Fruit fly (Drosophila melanogaster): ENCODE data around the gene AGO3.
A peak's percentile ranks its signal among the peaks of the same experiment; 100 is the strongest.

The AGO3 gene

DNA sequence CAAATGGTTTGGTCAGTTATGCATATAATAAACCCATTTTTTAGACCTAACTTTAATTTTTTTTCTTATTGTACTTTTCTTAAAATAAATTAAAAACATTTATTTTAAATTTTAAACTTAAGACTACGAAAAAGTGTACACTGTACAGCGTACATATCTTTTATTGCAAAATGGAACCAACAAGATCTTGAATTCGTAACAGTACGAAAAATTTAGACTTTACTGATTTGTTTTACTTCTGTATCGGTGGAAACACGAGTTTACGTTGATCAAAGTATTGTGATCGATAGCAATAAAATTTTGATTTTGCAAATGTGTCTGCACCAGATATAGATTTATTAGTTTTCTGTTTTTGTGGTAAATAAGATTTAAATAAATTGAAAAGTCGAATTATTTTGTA is at the start of gene AGO3:
Gene AGO3 (plus strand): TSS at position 301 of the 400 bp plus-strand sequence.
- TF ChIP-seq dsx (GFP tag; optimal IDR thresholded peaks at IDR 0.05; ENCODE audit: poor library complexity, severe bottlenecking) (no peak), Eip78C (GFP tag) (no peak), CG16779 (tag; optimal IDR thresholded peaks at IDR 0.05) (no peak), svp (GFP tag) (no peak), achi (GFP tag; optimal IDR thresholded peaks at IDR 0.05) (no peak), CG6792 (GFP tag; optimal IDR thresholded peaks at IDR 0.05) (no peak)

DNA sequence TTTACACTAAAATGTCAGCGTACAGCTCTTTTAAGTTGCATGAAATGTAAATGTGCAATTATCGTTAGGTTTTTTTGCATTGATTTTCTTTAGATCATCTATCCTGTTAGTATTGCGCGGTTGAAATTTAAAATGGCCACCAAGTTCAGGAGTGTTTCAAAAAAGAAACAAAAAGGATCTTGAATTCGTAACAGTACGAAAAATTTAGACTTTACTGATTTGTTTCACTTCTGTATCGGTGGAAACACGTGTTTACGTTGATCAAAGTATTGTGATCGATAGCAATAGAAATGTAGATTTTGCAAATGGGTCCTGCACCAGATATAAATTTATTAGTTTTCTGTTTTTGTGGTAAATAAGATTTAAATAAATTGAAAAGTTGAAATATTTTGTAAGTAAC is 1.3 kb downstream of the AGO3 start:
- no peak for TF ChIP-seq Eip78C (GFP tag)
- TF ChIP-seq Blimp-1 (GFP tag; optimal IDR thresholded peaks at IDR 0.05): no peak
- TF ChIP-seq fd85E (GFP tag; optimal IDR thresholded peaks at IDR 0.05): no peak
- TF ChIP-seq OdsH (GFP tag; optimal IDR thresholded peaks at IDR 0.05): no peak
- TF ChIP-seq fkh (GFP tag; optimal IDR thresholded peaks at IDR 0.05): no peak
- no peak for TF ChIP-seq CG6276 (GFP tag; optimal IDR thresholded peaks at IDR 0.05)
- TF ChIP-seq lz (GFP tag; optimal IDR thresholded peaks at IDR 0.05): no peak
- TF ChIP-seq CG10669 (GFP tag; optimal IDR thresholded peaks at IDR 0.05): no peak
- TF ChIP-seq CG16779 (tag; optimal IDR thresholded peaks at IDR 0.05): no peak
- no peak for TF ChIP-seq Ets21C (GFP tag; optimal IDR thresholded peaks at IDR 0.05)
- no peak for TF ChIP-seq CG9139 (GFP tag; optimal IDR thresholded peaks at IDR 0.05)
- no peak for TF ChIP-seq cyc (GFP tag; optimal IDR thresholded peaks at IDR 0.05)
- TF ChIP-seq net (GFP tag; optimal IDR thresholded peaks at IDR 0.05): no peak
- TF ChIP-seq esn (GFP tag; optimal IDR thresholded peaks at IDR 0.05): no peak
- no peak for TF ChIP-seq Smox (GFP tag; optimal IDR thresholded peaks at IDR 0.05)
- TF ChIP-seq dsx (GFP tag; optimal IDR thresholded peaks at IDR 0.05; ENCODE audit: poor library complexity, severe bottlenecking): no peak
- TF ChIP-seq Eip75B (GFP tag; optimal IDR thresholded peaks at IDR 0.05): no peak

dm6 chr3L:23568504-23568903 is 14.1 kb downstream of the AGO3 start:
- TF ChIP-seq acj6 (GFP tag; optimal IDR thresholded peaks at IDR 0.05) (no peak), eg (GFP tag; IDR thresholded peaks at IDR 0.05) (no peak), Ets96B (tag; optimal IDR thresholded peaks at IDR 0.05) (no peak), fd59A (GFP tag; optimal IDR thresholded peaks at IDR 0.05) (no peak)

dm6 chr3L:23569248-23569647 is 14.9 kb downstream of the AGO3 start:
- TF ChIP-seq Gug (GFP tag; IDR thresholded peaks at IDR 0.05) (no peak), cyc (GFP tag; optimal IDR thresholded peaks at IDR 0.05) (no peak), CG8632 (GFP tag; optimal IDR thresholded peaks at IDR 0.05) (no peak), CG7368 (GFP tag; optimal IDR thresholded peaks at IDR 0.05) (no peak), pdm3 (GFP tag; optimal IDR thresholded peaks at IDR 0.05) (no peak), fd59A (GFP tag; optimal IDR thresholded peaks at IDR 0.05) (no peak), CG1621 (tag; optimal IDR thresholded peaks at IDR 0.05) (no peak), CG6808 (GFP tag; optimal IDR thresholded peaks at IDR 0.05) (no peak), Met (GFP tag; optimal IDR thresholded peaks at IDR 0.05) (no peak), spab (GFP tag; optimal IDR thresholded peaks at IDR 0.05) (no peak), CG11294 (GFP tag; IDR thresholded peaks at IDR 0.05) (no peak), esn (GFP tag; optimal IDR thresholded peaks at IDR 0.05) (no peak), CG3919 (GFP tag; optimal IDR thresholded peaks at IDR 0.05) (no peak), OdsH (GFP tag; optimal IDR thresholded peaks at IDR 0.05) (no peak), Eip75B (GFP tag; optimal IDR thresholded peaks at IDR 0.05) (no peak), CG11902 (GFP tag; optimal IDR thresholded peaks at IDR 0.05) (no peak)

dm6 chr3L:23580601-23581000 is 26.2 kb downstream of the AGO3 start:
- TF ChIP-seq fd59A (GFP tag; optimal IDR thresholded peaks at IDR 0.05) (no peak), Blimp-1 (GFP tag; optimal IDR thresholded peaks at IDR 0.05) (no peak), CG6808 (GFP tag; optimal IDR thresholded peaks at IDR 0.05) (peak; percentile 26)

Data from whole organism, prepupa.